Worm (Caenorhabditis elegans) whole organism, L2 larva: ENCODE results near the gene dolk-1.

Experiments used
- F13H6.1 ChIP-seq: sonication (generic microtip); optimal IDR thresholded peaks from 2 replicates; lab custom pipeline; 2016; ENCODE audit warnings: missing genetic modification characterization, missing compliant biosample characterization
- R02D3.7 ChIP-seq: fragments of 150-350 bp; optimal IDR thresholded peaks from 2 replicates; lab custom pipeline; 2014; ENCODE audit warnings: missing biosample characterization, missing genetic modification characterization
- ama-1 ChIP-seq: fragments of 150-350 bp; optimal IDR thresholded peaks from 2 replicates; lab custom pipeline; 2018; ENCODE audit warnings: inconsistent platforms
- blmp-1 ChIP-seq: sonication (generic microtip); optimal IDR thresholded peaks from 2 replicates; lab custom pipeline; 2017; ENCODE audit warnings: missing genetic modification characterization, mild to moderate bottlenecking, missing compliant biosample characterization, antibody characterized with exemption, moderate library complexity; ENCODE audit not compliant: insufficient read depth
- ceh-16 ChIP-seq: fragments of 150-350 bp; optimal IDR thresholded peaks from 2 replicates; lab custom pipeline; 2014; ENCODE audit warnings: missing biosample characterization, missing genetic modification characterization
- ceh-82 ChIP-seq: fragments of 150-350 bp; optimal IDR thresholded peaks from 2 replicates; lab custom pipeline; 2014; ENCODE audit warnings: missing biosample characterization, missing genetic modification characterization
- dmd-4 ChIP-seq: sonication (generic microtip); optimal IDR thresholded peaks from 2 replicates; lab custom pipeline; 2017; ENCODE audit warnings: missing biosample characterization, missing genetic modification characterization
- egl-27 ChIP-seq: sonication (generic microtip); optimal IDR thresholded peaks from 3 replicates; lab custom pipeline; 2017; ENCODE audit warnings: missing biosample characterization, missing genetic modification reagents, missing genetic modification characterization
- elt-1 ChIP-seq: fragments of 150-350 bp; optimal IDR thresholded peaks from 2 replicates; lab custom pipeline; 2014; ENCODE audit warnings: missing biosample characterization, missing genetic modification characterization
- fos-1 ChIP-seq: fragments of 150-350 bp; optimal IDR thresholded peaks from 2 replicates; lab custom pipeline; 2014; ENCODE audit warnings: missing biosample characterization, missing genetic modification characterization
- gmeb-1 ChIP-seq: fragments of 150-350 bp; optimal IDR thresholded peaks from 2 replicates; lab custom pipeline; 2014; ENCODE audit warnings: missing biosample characterization, missing genetic modification characterization
- lin-11 ChIP-seq: fragments of 150-350 bp; sonication (generic microtip); optimal IDR thresholded peaks from 2 replicates; lab custom pipeline; 2014; ENCODE audit warnings: missing biosample characterization, missing genetic modification characterization, inconsistent platforms, mixed read lengths
- lin-13 ChIP-seq: fragments of 150-350 bp; optimal IDR thresholded peaks from 2 replicates; lab custom pipeline; 2014; ENCODE audit warnings: missing biosample characterization, missing genetic modification reagents, missing genetic modification characterization
- lin-39 ChIP-seq: fragments of 150-350 bp; optimal IDR thresholded peaks from 2 replicates; lab custom pipeline; 2014; ENCODE audit warnings: missing biosample characterization, missing genetic modification reagents, missing genetic modification characterization
- lsy-2 ChIP-seq, 2 experiments: fragments of 150-350 bp in 1 of 2; sonication (generic microtip) in 1 of 2; optimal IDR thresholded peaks; 2 replicates each; lab custom pipeline; 2014 to 2017; ENCODE audit warnings: missing biosample characterization in 2 of 2, missing genetic modification characterization in 2 of 2
- mab-5 ChIP-seq: fragments of 150-350 bp; optimal IDR thresholded peaks from 2 replicates; lab custom pipeline; 2014; ENCODE audit warnings: missing biosample characterization, missing genetic modification characterization
- mbf-1 ChIP-seq: sonication (generic microtip); optimal IDR thresholded peaks from 2 replicates; lab custom pipeline; 2017; ENCODE audit warnings: missing biosample characterization, missing genetic modification characterization
- nhr-10 ChIP-seq: sonication (generic microtip); optimal IDR thresholded peaks from 2 replicates; lab custom pipeline; 2017; ENCODE audit warnings: missing biosample characterization, missing genetic modification characterization
- nhr-11 ChIP-seq: fragments of 150-350 bp; optimal IDR thresholded peaks from 2 replicates; lab custom pipeline; 2014; ENCODE audit warnings: missing biosample characterization, missing genetic modification characterization
- nhr-12 ChIP-seq: fragments of 150-350 bp; optimal IDR thresholded peaks from 2 replicates; lab custom pipeline; 2014; ENCODE audit warnings: missing biosample characterization, missing genetic modification characterization
- nhr-129 ChIP-seq: fragments of 150-350 bp; optimal IDR thresholded peaks from 2 replicates; lab custom pipeline; 2014; ENCODE audit warnings: missing biosample characterization, missing genetic modification characterization
- nhr-23 ChIP-seq: fragments of 150-350 bp; optimal IDR thresholded peaks from 2 replicates; lab custom pipeline; 2014; ENCODE audit warnings: missing biosample characterization, missing genetic modification reagents, missing genetic modification characterization
- nhr-237 ChIP-seq: fragments of 150-350 bp; optimal IDR thresholded peaks from 2 replicates; lab custom pipeline; 2014; ENCODE audit warnings: missing biosample characterization, missing genetic modification characterization
- nhr-25 ChIP-seq: fragments of 150-350 bp; sonication (generic microtip); optimal IDR thresholded peaks from 3 replicates; lab custom pipeline; 2014; ENCODE audit warnings: missing biosample characterization, missing genetic modification characterization
- nhr-6 ChIP-seq: fragments of 150-350 bp; optimal IDR thresholded peaks from 2 replicates; lab custom pipeline; 2014; ENCODE audit warnings: missing biosample characterization, missing genetic modification characterization
- nhr-77 ChIP-seq: fragments of 150-350 bp; optimal IDR thresholded peaks from 2 replicates; lab custom pipeline; 2014; ENCODE audit warnings: missing biosample characterization, missing genetic modification characterization
- peb-1 ChIP-seq: fragments of 150-350 bp; optimal IDR thresholded peaks from 2 replicates; lab custom pipeline; 2014; ENCODE audit warnings: missing biosample characterization, missing genetic modification characterization
- skn-1 ChIP-seq: sonication (generic microtip); optimal IDR thresholded peaks from 2 replicates; lab custom pipeline; 2017; ENCODE audit warnings: missing biosample characterization, missing genetic modification characterization
- sma-3 ChIP-seq: sonication (generic microtip); optimal IDR thresholded peaks from 2 replicates; lab custom pipeline; 2016; ENCODE audit warnings: missing genetic modification reagents, missing genetic modification characterization, missing compliant biosample characterization
- sma-9 ChIP-seq, 2 experiments: fragments of 150-350 bp in 1 of 2; sonication (generic microtip) in 1 of 2; optimal IDR thresholded peaks; 2 replicates each; lab custom pipeline; 2014 to 2016; ENCODE audit warnings: missing genetic modification characterization in 2 of 2, mild to moderate bottlenecking in 1 of 2, missing biosample characterization in 1 of 2, missing compliant biosample characterization in 1 of 2, missing genetic modification reagents in 1 of 2, moderate library complexity in 1 of 2
- snpc-4 ChIP-seq: fragments of 150-350 bp; optimal IDR thresholded peaks from 2 replicates; lab custom pipeline; 2014; ENCODE audit warnings: missing biosample characterization, missing genetic modification characterization
- unc-55 ChIP-seq: fragments of 150-350 bp; sonication (generic microtip); optimal IDR thresholded peaks from 3 replicates; lab custom pipeline; 2014; ENCODE audit warnings: missing biosample characterization, missing genetic modification reagents, missing genetic modification characterization
- unc-62 ChIP-seq: fragments of 150-350 bp; optimal IDR thresholded peaks from 2 replicates; lab custom pipeline; 2014; ENCODE audit warnings: missing biosample characterization, missing genetic modification reagents, missing genetic modification characterization
- zag-1 ChIP-seq: fragments of 150-350 bp; optimal IDR thresholded peaks from 2 replicates; lab custom pipeline; 2014; ENCODE audit warnings: missing biosample characterization, missing genetic modification characterization
- ztf-1 ChIP-seq: fragments of 200-800 bp; sonication (Bioruptor generic); conservative IDR thresholded peaks from 2 replicates; pipeline ENCODE4 v1.3.6; 2022; ENCODE audit warnings: missing genetic modification characterization, missing compliant biosample characterization

dolk-1 gene

ce11 chrIII:11980743-11981142 is 47.3 kb upstream of the dolk-1 start:
- no peak for TF ChIP-seq lin-13 (GFP tag; lab: Kevin White, UChicago)
- no peak for TF ChIP-seq ceh-16 (tag; lab: Kevin White, UChicago)
- no peak for TF ChIP-seq skn-1 (tag; lab: Kevin White, UChicago)
- no peak for TF ChIP-seq nhr-25 (tag; lab: Kevin White, UChicago)

- TF ChIP-seq dmd-4 (tag; lab: Kevin White, UChicago), result no peak
- TF ChIP-seq sma-9 (GFP tag; optimal IDR thresholded peaks at IDR 0.05; lab: Kevin White, UChicago), result no peak
- no peak for TF ChIP-seq sma-9 (tag; optimal IDR thresholded peaks at IDR 0.05; lab: Kevin White, UChicago)
- TF ChIP-seq unc-62 (GFP tag; lab: Kevin White, UChicago), result no peak
- TF ChIP-seq egl-27 (tag; lab: Kevin White, UChicago), result no peak
- TF ChIP-seq R02D3.7 (tag; lab: Kevin White, UChicago), result no peak
- no peak for TF ChIP-seq skn-1 (tag; lab: Kevin White, UChicago)
- TF ChIP-seq nhr-237, result no peak
- no peak for TF ChIP-seq nhr-23
- no peak for TF ChIP-seq nhr-6 (tag; lab: Kevin White, UChicago)
- no peak for TF ChIP-seq nhr-129
- TF ChIP-seq lin-39 (tag; lab: Kevin White, UChicago), result no peak
- no peak for TF ChIP-seq nhr-77 (tag; lab: Kevin White, UChicago)
- no peak for TF ChIP-seq blmp-1
Observed at ce11 chrIII:11978742-11979141, 45.3 kb upstream of the dolk-1 start, which contains the start of gene Y56A3A.30. Gene Y56A3A.30 (minus strand): TSS chrIII:11979065.

- TF ChIP-seq F13H6.1 (tag; lab: Kevin White, UChicago), result no peak
- TF ChIP-seq peb-1 (tag; lab: Kevin White, UChicago), result no peak
- TF ChIP-seq unc-55 (GFP tag; lab: Kevin White, UChicago), result peak; percentile 1
- no peak for TF ChIP-seq ztf-1 (GFP tag; lab: Robert Waterston, UW)
- TF ChIP-seq snpc-4 (tag; lab: Kevin White, UChicago), result no peak
- no peak for TF ChIP-seq nhr-6 (tag; lab: Kevin White, UChicago)
- no peak for TF ChIP-seq lsy-2 (tag; optimal IDR thresholded peaks at IDR 0.05; lab: Kevin White, UChicago)
- no peak for TF ChIP-seq nhr-11 (tag; lab: Kevin White, UChicago)
- TF ChIP-seq gmeb-1, result peak; percentile 59
- no peak for TF ChIP-seq zag-1 (tag; lab: Kevin White, UChicago)
- no peak for TF ChIP-seq sma-9 (GFP tag; optimal IDR thresholded peaks at IDR 0.05; lab: Kevin White, UChicago)
- no peak for TF ChIP-seq sma-9 (tag; optimal IDR thresholded peaks at IDR 0.05; lab: Kevin White, UChicago)
- no peak for TF ChIP-seq sma-3 (GFP tag; lab: Kevin White, UChicago)
Observed at ce11 chrIII:11974414-11974813, 41.0 kb upstream of the dolk-1 start, which contains the start of gene Y56A3A.31. Gene Y56A3A.31 (plus strand): TSS chrIII:11974477.

ce11 chrIII:11973996-11974395 is 40.6 kb upstream of the dolk-1 start, which contains the start of gene ung-1:
Gene ung-1 (minus strand): TSS chrIII:11974096.
- TF ChIP-seq elt-1 (no peak), fos-1 (tag; lab: Kevin White, UChicago) (no peak), sma-9 (GFP tag; optimal IDR thresholded peaks at IDR 0.05; lab: Kevin White, UChicago) (no peak), sma-9 (tag; optimal IDR thresholded peaks at IDR 0.05; lab: Kevin White, UChicago) (no peak), snpc-4 (tag; lab: Kevin White, UChicago) (no peak), unc-62 (GFP tag; lab: Kevin White, UChicago) (no peak), nhr-10 (no peak), nhr-77 (tag; lab: Kevin White, UChicago) (no peak), blmp-1 (no peak), egl-27 (tag; lab: Kevin White, UChicago) (no peak), nhr-12 (tag; lab: Kevin White, UChicago) (no peak), mbf-1 (tag; lab: Kevin White, UChicago) (no peak), peb-1 (tag; lab: Kevin White, UChicago) (no peak), ama-1 (lab: Kevin White, UChicago) (no peak), mab-5 (tag; lab: Kevin White, UChicago) (no peak), lin-11 (tag; lab: Kevin White, UChicago) (no peak), nhr-129 (no peak), ceh-82 (tag; lab: Kevin White, UChicago) (no peak)
